Fruit fly (Drosophila melanogaster) whole organism, wandering third instar larva: ENCODE results near the gene CG14075.

Experiments used
- Abd-B ChIP-seq: fragments of >200 bp; optimal IDR thresholded peaks from 2 replicates; lab custom pipeline; 2017; ENCODE audit warnings: missing biosample characterization, missing genetic modification characterization
- CG32264 ChIP-seq: fragments of 200-800 bp; sonication (Bioruptor generic); optimal IDR thresholded peaks from 2 replicates; lab custom pipeline; 2016; ENCODE audit warnings: missing biosample characterization, missing genetic modification characterization
- CG9705 ChIP-seq: fragments of 200-800 bp; sonication (Bioruptor generic); optimal IDR thresholded peaks from 2 replicates; lab custom pipeline; 2018; ENCODE audit warnings: missing biosample characterization, mild to moderate bottlenecking, missing genetic modification characterization
- CrebA ChIP-seq: fragments of 200-800 bp; sonication (Bioruptor generic); optimal IDR thresholded peaks from 2 replicates; lab custom pipeline; 2016; ENCODE audit warnings: missing biosample characterization, mild to moderate bottlenecking, missing genetic modification characterization, borderline replicate concordance
- Dfd ChIP-seq: fragments of >200 bp; optimal IDR thresholded peaks from 2 replicates; lab custom pipeline; 2017; ENCODE audit warnings: missing biosample characterization, missing genetic modification characterization
- Dif ChIP-seq: fragments of 200-275, 200-300 bp; sonication (Bioruptor generic); optimal IDR thresholded peaks from 2 replicates; lab custom pipeline; 2018; ENCODE audit warnings: missing biosample characterization, missing genetic modification characterization; ENCODE audit not compliant: partially characterized antibody
- GATAd ChIP-seq: sonication (Bioruptor generic); optimal IDR thresholded peaks from 2 replicates; lab custom pipeline; 2016; ENCODE audit warnings: missing biosample characterization, missing genetic modification characterization
- HLH106 ChIP-seq: fragments of 200-800 bp; optimal IDR thresholded peaks from 3 replicates; lab custom pipeline; 2019; ENCODE audit warnings: missing biosample characterization, mild to moderate bottlenecking, missing genetic modification characterization, moderate library complexity
- Hnf4 ChIP-seq: fragments of 200-800 bp; sonication (Bioruptor generic); optimal IDR thresholded peaks from 2 replicates; lab custom pipeline; 2016; ENCODE audit warnings: missing biosample characterization, mild to moderate bottlenecking, missing genetic modification characterization
- Hr78 ChIP-seq: fragments of >200 bp; optimal IDR thresholded peaks from 2 replicates; lab custom pipeline; 2017; ENCODE audit warnings: missing biosample characterization, missing genetic modification characterization
- Hr83 ChIP-seq: fragments of 200-300 bp; sonication (Bioruptor generic); optimal IDR thresholded peaks from 2 replicates; lab custom pipeline; 2016; ENCODE audit warnings: missing biosample characterization, mild to moderate bottlenecking, missing genetic modification characterization, moderate library complexity; ENCODE audit not compliant: poor library complexity, severe bottlenecking
- Jra ChIP-seq: sonication (Bioruptor generic); optimal IDR thresholded peaks from 2 replicates; lab custom pipeline; 2016; ENCODE audit warnings: missing biosample characterization, missing genetic modification characterization
- Mio ChIP-seq: sonication (Bioruptor generic); optimal IDR thresholded peaks from 2 replicates; lab custom pipeline; 2016; ENCODE audit warnings: missing biosample characterization, missing genetic modification characterization
- Myc ChIP-seq: fragments of >200 bp; optimal IDR thresholded peaks from 2 replicates; lab custom pipeline; 2017
- N ChIP-seq: fragments of >200 bp; optimal IDR thresholded peaks from 2 replicates; lab custom pipeline; 2018; ENCODE audit warnings: missing biosample characterization, missing external identifiers, missing genetic modification characterization
- OdsH ChIP-seq: fragments of 200-800 bp; sonication (Bioruptor generic); optimal IDR thresholded peaks from 2 replicates; lab custom pipeline; 2016; ENCODE audit warnings: missing biosample characterization, mild to moderate bottlenecking, missing genetic modification characterization
- Rel ChIP-seq, 2 experiments: fragments of 200-800 bp; sonication (Bioruptor generic) in 1 of 2; optimal IDR thresholded peaks; 2 replicates in 1 of 2; 3 replicates in 1 of 2; lab custom pipeline; 2016 to 2019; ENCODE audit warnings: mild to moderate bottlenecking in 2 of 2, missing biosample characterization in 2 of 2, missing genetic modification characterization in 2 of 2, moderate library complexity in 1 of 2
- Sp1 ChIP-seq: fragments of 200-800 bp; sonication (Bioruptor generic); optimal IDR thresholded peaks from 3 replicates; lab custom pipeline; 2019; ENCODE audit warnings: missing biosample characterization, mild to moderate bottlenecking, missing genetic modification characterization, moderate library complexity
- Vsx2 ChIP-seq: fragments of 200-300, 225-300 bp; sonication (Bioruptor generic); optimal IDR thresholded peaks from 2 replicates; lab custom pipeline; 2018; ENCODE audit warnings: missing biosample characterization, missing genetic modification characterization; ENCODE audit not compliant: partially characterized antibody
- br ChIP-seq: fragments of 200-800 bp; sonication (Bioruptor generic); optimal IDR thresholded peaks from 2 replicates; lab custom pipeline; 2016; ENCODE audit warnings: missing biosample characterization, missing genetic modification characterization
- brk ChIP-seq: fragments of 200-800 bp; sonication (Bioruptor generic); optimal IDR thresholded peaks from 2 replicates; lab custom pipeline; 2016; ENCODE audit warnings: missing biosample characterization, mild to moderate bottlenecking, missing genetic modification characterization
- dl ChIP-seq, 2 experiments: fragments of 175-275, 200-275 bp in 1 of 2; fragments of 200-275 bp in 1 of 2; sonication (Bioruptor generic); optimal IDR thresholded peaks; lab custom pipeline; 2018; ENCODE audit warnings: mild to moderate bottlenecking in 2 of 2, missing biosample characterization in 2 of 2, missing genetic modification characterization in 2 of 2, moderate library complexity in 2 of 2; ENCODE audit not compliant: partially characterized antibody in 2 of 2, insufficient read depth in 1 of 2
- dmrt93B ChIP-seq: fragments of 200-800 bp; sonication (Bioruptor generic); optimal IDR thresholded peaks from 2 replicates; lab custom pipeline; 2018; ENCODE audit warnings: missing biosample characterization, mild to moderate bottlenecking, missing genetic modification characterization
- dsf ChIP-seq: sonication (Bioruptor generic); optimal IDR thresholded peaks from 2 replicates; lab custom pipeline; 2016; ENCODE audit warnings: missing biosample characterization, missing genetic modification characterization, borderline replicate concordance
- ey ChIP-seq: fragments of 200-800 bp; sonication (Bioruptor generic); optimal IDR thresholded peaks from 2 replicates; lab custom pipeline; 2016; ENCODE audit warnings: missing biosample characterization, missing genetic modification characterization
- foxo ChIP-seq, 2 experiments: fragments of 200-800 bp; sonication (Bioruptor generic); optimal IDR thresholded peaks; 2 replicates in 1 of 2; 3 replicates in 1 of 2; lab custom pipeline; 2016 to 2017; ENCODE audit warnings: missing biosample characterization in 2 of 2, missing genetic modification characterization in 2 of 2
- fru ChIP-seq: fragments of 200-800 bp; sonication (Bioruptor generic); optimal IDR thresholded peaks from 3 replicates; lab custom pipeline; 2016; ENCODE audit warnings: missing biosample characterization, mild to moderate bottlenecking, missing genetic modification characterization
- h ChIP-seq: fragments of 200-800 bp; sonication (Bioruptor generic); optimal IDR thresholded peaks from 3 replicates; lab custom pipeline; 2016; ENCODE audit warnings: missing biosample characterization, mild to moderate bottlenecking, missing genetic modification characterization
- jim ChIP-seq: fragments of 175-275, 200-325 bp; sonication (Bioruptor generic); optimal IDR thresholded peaks from 2 replicates; lab custom pipeline; 2016; ENCODE audit warnings: missing biosample characterization, mild to moderate bottlenecking, missing genetic modification characterization
- lola ChIP-seq: fragments of >200 bp; optimal IDR thresholded peaks from 2 replicates; lab custom pipeline; 2017; ENCODE audit warnings: missing biosample characterization, missing genetic modification characterization
- pan ChIP-seq: fragments of >200 bp; optimal IDR thresholded peaks from 2 replicates; lab custom pipeline; 2017
- psq ChIP-seq: fragments of 200-800 bp; sonication (Bioruptor generic); optimal IDR thresholded peaks from 3 replicates; lab custom pipeline; 2017; ENCODE audit warnings: missing biosample characterization, mild to moderate bottlenecking, missing genetic modification characterization, moderate library complexity
- rgr ChIP-seq: fragments of 200-800 bp; sonication (Bioruptor generic); optimal IDR thresholded peaks from 3 replicates; lab custom pipeline; 2016; ENCODE audit warnings: missing biosample characterization, mild to moderate bottlenecking, missing genetic modification characterization
- sage ChIP-seq: fragments of 200-800 bp; sonication (Bioruptor generic); optimal IDR thresholded peaks from 2 replicates; lab custom pipeline; 2016; ENCODE audit warnings: missing biosample characterization, mild to moderate bottlenecking, missing genetic modification characterization
- sv ChIP-seq: fragments of 200-800 bp; sonication (Bioruptor generic); optimal IDR thresholded peaks from 3 replicates; lab custom pipeline; 2016; ENCODE audit warnings: missing biosample characterization, missing genetic modification characterization
- tai ChIP-seq: sonication (Bioruptor generic); optimal IDR thresholded peaks from 2 replicates; lab custom pipeline; 2016; ENCODE audit warnings: missing biosample characterization, missing genetic modification characterization
- usp ChIP-seq: fragments of >200 bp; optimal IDR thresholded peaks from 2 replicates; lab custom pipeline; 2017; ENCODE audit warnings: missing biosample characterization, missing genetic modification characterization
- woc ChIP-seq: sonication (Bioruptor generic); optimal IDR thresholded peaks from 2 replicates; lab custom pipeline; 2016; ENCODE audit warnings: missing biosample characterization, mild to moderate bottlenecking, missing genetic modification characterization

Gene CG14075

DNA sequence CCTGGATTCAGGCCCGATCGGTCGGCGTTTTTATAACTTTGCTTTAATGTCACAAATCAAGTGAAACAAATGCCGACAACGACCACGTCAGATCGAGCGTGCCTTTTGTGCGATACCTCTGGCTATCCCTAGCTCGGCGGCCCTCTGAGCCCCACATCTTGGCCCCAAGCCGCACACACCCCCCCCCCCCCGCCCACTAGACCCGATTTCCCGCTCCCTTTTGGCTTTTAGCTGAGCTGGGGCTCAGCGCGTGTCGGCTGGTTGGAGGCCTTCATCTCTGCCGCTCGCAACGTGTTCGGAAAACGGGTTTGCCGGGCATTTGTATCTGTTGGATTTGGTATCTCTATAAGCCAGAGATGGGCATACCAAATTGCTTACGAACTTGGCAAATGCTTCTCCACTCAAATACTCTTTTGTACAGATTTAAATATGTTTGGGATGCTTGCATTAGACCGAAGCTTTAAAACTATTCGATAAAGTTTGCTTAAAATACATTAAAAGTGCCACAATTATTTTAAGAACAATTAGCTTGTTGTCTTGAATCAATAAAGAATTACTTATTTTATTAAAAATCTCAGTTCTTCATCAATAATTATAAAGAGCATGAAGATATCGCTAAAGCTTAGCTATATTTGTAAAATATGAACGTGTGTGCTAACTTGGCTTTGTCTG is 31.5 kb downstream of the CG14075 start:
- TF ChIP-seq jim (no peak), br (GFP tag; lab: Kevin White, UChicago) (peak; percentile 23), Hr78 (GFP tag; lab: Kevin White, UChicago) (no peak), Hr83 (GFP tag; lab: Kevin White, UChicago) (no peak), Hnf4 (GFP tag; lab: Kevin White, UChicago) (no peak), Dif (GFP tag; lab: Kevin White, UChicago) (no peak), Sp1 (peak; percentile 43), Dfd (no peak), CG32264 (GFP tag; lab: Kevin White, UChicago) (no peak), usp (GFP tag; lab: Kevin White, UChicago) (no peak), ey (GFP tag; lab: Kevin White, UChicago) (peak; percentile 56), dmrt93B (no peak), OdsH (peak; percentile 45), rgr (GFP tag; lab: Kevin White, UChicago) (peak; percentile 49), Mio (GFP tag; lab: Kevin White, UChicago) (no peak), CG9705 (GFP tag; lab: Kevin White, UChicago) (no peak), h (GFP tag; lab: Kevin White, UChicago) (peak; percentile 52), brk (GFP tag; lab: Kevin White, UChicago) (no peak), GATAd (GFP tag; lab: Kevin White, UChicago) (no peak), lola (no peak), dsf (GFP tag; lab: Kevin White, UChicago) (no peak), dl (GFP tag; optimal IDR thresholded peaks at IDR 0.05; lab: Kevin White, UChicago; ENCODE audit: insufficient read depth in 1 of 2, partially characterized antibody in 2 of 2) (no peak), Jra (GFP tag; lab: Kevin White, UChicago) (no peak), N (GFP tag; lab: Kevin White, UChicago) (no peak), Vsx2 (GFP tag; lab: Kevin White, UChicago) (no peak), CrebA (GFP tag; lab: Kevin White, UChicago) (no peak), tai (peak; percentile 61), Abd-B (GFP tag; lab: Kevin White, UChicago) (no peak), Rel (GFP tag; optimal IDR thresholded peaks at IDR 0.05; lab: Kevin White, UChicago) (no peak), Rel (tag; optimal IDR thresholded peaks at IDR 0.05; lab: Kevin White, UChicago) (no peak), woc (GFP tag; lab: Kevin White, UChicago) (peak; percentile 40), sv (GFP tag; lab: Kevin White, UChicago) (no peak), HLH106 (tag; lab: Kevin White, UChicago) (peak; percentile 35), Myc (lab: Kevin White, UChicago) (no peak), fru (peak; percentile 40), sage (GFP tag; lab: Kevin White, UChicago) (no peak), psq (GFP tag; lab: Kevin White, UChicago) (peak; percentile 43), foxo (GFP tag; optimal IDR thresholded peaks at IDR 0.05; lab: Kevin White, UChicago) (peak in 1 of 2 experiments; percentile 11), pan (lab: Kevin White, UChicago) (no peak)
- TF ChIP-seq, all 38 proteins: peak for 12

dm6 chr3L:19016805-19017161 is 32.0 kb downstream of the CG14075 start:
- TF ChIP-seq Hr78 (GFP tag; lab: Kevin White, UChicago) (no peak), lola (no peak), Mio (GFP tag; lab: Kevin White, UChicago) (no peak), woc (GFP tag; lab: Kevin White, UChicago) (no peak), Rel (GFP tag; optimal IDR thresholded peaks at IDR 0.05; lab: Kevin White, UChicago) (no peak), Rel (tag; optimal IDR thresholded peaks at IDR 0.05; lab: Kevin White, UChicago) (no peak), dmrt93B (no peak), usp (GFP tag; lab: Kevin White, UChicago) (no peak), GATAd (GFP tag; lab: Kevin White, UChicago) (no peak), Vsx2 (GFP tag; lab: Kevin White, UChicago) (no peak), Hnf4 (GFP tag; lab: Kevin White, UChicago) (no peak), foxo (GFP tag; optimal IDR thresholded peaks at IDR 0.05; lab: Kevin White, UChicago) (no peak), CG32264 (GFP tag; lab: Kevin White, UChicago) (no peak), Dfd (no peak), sv (GFP tag; lab: Kevin White, UChicago) (no peak), Hr83 (GFP tag; lab: Kevin White, UChicago) (no peak), OdsH (no peak)
- TF ChIP-seq, all 38 proteins: peak for 0
